Fruit fly (Drosophila melanogaster): Measurements from ENCODE around the gene Cyp4ae1.

Cyp4ae1 gene

dm6 chrX:2203766-2204165, 25.0 kb downstream of the Cyp4ae1 start, which contains the start of gene FarO:
FarO (minus strand) TSS chrX:2203866.
- TF ChIP-seq EcR (GFP tag; optimal IDR thresholded peaks at IDR 0.05) (no peak), psq (optimal IDR thresholded peaks at IDR 0.05) (no peak), CG8478 (optimal IDR thresholded peaks at IDR 0.05) (no peak), Dll (optimal IDR thresholded peaks at IDR 0.05) (no peak), pan (optimal IDR thresholded peaks at IDR 0.05) (no peak), usp (GFP tag; optimal IDR thresholded peaks at IDR 0.05) (no peak)

- TF ChIP-seq Dll (optimal IDR thresholded peaks at IDR 0.05) (no peak), psq (optimal IDR thresholded peaks at IDR 0.05) (no peak), usp (GFP tag; optimal IDR thresholded peaks at IDR 0.05) (no peak), pan (optimal IDR thresholded peaks at IDR 0.05) (no peak), CG8478 (optimal IDR thresholded peaks at IDR 0.05) (no peak), EcR (GFP tag; optimal IDR thresholded peaks at IDR 0.05) (no peak)
These were observed 29.9 kb downstream of the Cyp4ae1 start for dm6 chrX:2208641-2209241.

- TF ChIP-seq psq (optimal IDR thresholded peaks at IDR 0.05) (no peak), CG8478 (optimal IDR thresholded peaks at IDR 0.05) (no peak), usp (GFP tag; optimal IDR thresholded peaks at IDR 0.05) (no peak)
These were observed 33.6 kb downstream of the Cyp4ae1 start for dm6 chrX:2212327-2212820.

dm6 chrX:2213759-2214406, 35.1 kb downstream of the Cyp4ae1 start, which contains the start of gene SmydA-8:
SmydA-8 (minus strand) TSS chrX:2213809.
- TF ChIP-seq usp (GFP tag; optimal IDR thresholded peaks at IDR 0.05): no peak
- TF ChIP-seq EcR (GFP tag; optimal IDR thresholded peaks at IDR 0.05): no peak
- no peak for TF ChIP-seq Dll (optimal IDR thresholded peaks at IDR 0.05)
- TF ChIP-seq psq (optimal IDR thresholded peaks at IDR 0.05): no peak
- TF ChIP-seq pan (optimal IDR thresholded peaks at IDR 0.05): no peak
- TF ChIP-seq CG8478 (optimal IDR thresholded peaks at IDR 0.05): no peak

dm6 chrX:2218455-2218854, 39.6 kb downstream of the Cyp4ae1 start:
- TF ChIP-seq psq (optimal IDR thresholded peaks at IDR 0.05) (no peak), usp (GFP tag; optimal IDR thresholded peaks at IDR 0.05) (no peak), EcR (GFP tag; optimal IDR thresholded peaks at IDR 0.05) (no peak), CG8478 (optimal IDR thresholded peaks at IDR 0.05) (no peak), pan (optimal IDR thresholded peaks at IDR 0.05) (no peak), Dll (optimal IDR thresholded peaks at IDR 0.05) (no peak)

- no peak for TF ChIP-seq psq (optimal IDR thresholded peaks at IDR 0.05)
- no peak for TF ChIP-seq usp (GFP tag; optimal IDR thresholded peaks at IDR 0.05)
- no peak for TF ChIP-seq Dll (optimal IDR thresholded peaks at IDR 0.05)
- TF ChIP-seq EcR (GFP tag; optimal IDR thresholded peaks at IDR 0.05): no peak
- TF ChIP-seq CG8478 (optimal IDR thresholded peaks at IDR 0.05): no peak
- TF ChIP-seq pan (optimal IDR thresholded peaks at IDR 0.05): no peak
These were observed 40.4 kb downstream of the Cyp4ae1 start for dm6 chrX:2219246-2219645.

dm6 chrX:2219899-2220298, 41.1 kb downstream of the Cyp4ae1 start:
- no peak for TF ChIP-seq psq (optimal IDR thresholded peaks at IDR 0.05)
- TF ChIP-seq CG8478 (optimal IDR thresholded peaks at IDR 0.05): no peak
- no peak for TF ChIP-seq EcR (GFP tag; optimal IDR thresholded peaks at IDR 0.05)
- TF ChIP-seq usp (GFP tag; optimal IDR thresholded peaks at IDR 0.05): no peak
- TF ChIP-seq pan (optimal IDR thresholded peaks at IDR 0.05): no peak
- no peak for TF ChIP-seq Dll (optimal IDR thresholded peaks at IDR 0.05)

- TF ChIP-seq pan (optimal IDR thresholded peaks at IDR 0.05): no peak
These were observed 42.8 kb downstream of the Cyp4ae1 start for dm6 chrX:2221598-2221997.

dm6 chrX:2222181-2222790, 43.5 kb downstream of the Cyp4ae1 start, which contains the start of gene Vinc:
Vinc (minus strand) TSS chrX:2222567.
- TF ChIP-seq psq (optimal IDR thresholded peaks at IDR 0.05): no peak
- TF ChIP-seq EcR (GFP tag; optimal IDR thresholded peaks at IDR 0.05): no peak
- TF ChIP-seq pan (optimal IDR thresholded peaks at IDR 0.05): no peak
- no peak for TF ChIP-seq Dll (optimal IDR thresholded peaks at IDR 0.05)
- no peak for TF ChIP-seq usp (GFP tag; optimal IDR thresholded peaks at IDR 0.05)

- TF ChIP-seq Dll (optimal IDR thresholded peaks at IDR 0.05): no peak
These were observed 44.6 kb downstream of the Cyp4ae1 start, which contains the start of gene CG14052 for dm6 chrX:2223454-2223853. CG14052 (plus strand) TSS chrX:2223754.

- no peak for TF ChIP-seq Dll (optimal IDR thresholded peaks at IDR 0.05)
- no peak for TF ChIP-seq usp (GFP tag; optimal IDR thresholded peaks at IDR 0.05)
- no peak for TF ChIP-seq pan (optimal IDR thresholded peaks at IDR 0.05)
- no peak for TF ChIP-seq EcR (GFP tag; optimal IDR thresholded peaks at IDR 0.05)
- no peak for TF ChIP-seq CG8478 (optimal IDR thresholded peaks at IDR 0.05)
These were observed 46.3 kb downstream of the Cyp4ae1 start, which contains the start of gene pcx for dm6 chrX:2225138-2225537. pcx (plus strand) TSS chrX:2225296.

Data from whole organism.